Fruit fly (Drosophila melanogaster): Measurements from ENCODE around the gene CG31457.

CG31457 gene

dm6 chr3R:23147625-23148024 is 19.8 kb upstream of the CG31457 start (continued):
- TF ChIP-seq salr (GFP tag; optimal IDR thresholded peaks at IDR 0.05) (peak; percentile 20 to 68), dac (GFP tag; optimal IDR thresholded peaks at IDR 0.05) (no peak), CG6276 (GFP tag; optimal IDR thresholded peaks at IDR 0.05) (no peak), fkh (GFP tag; optimal IDR thresholded peaks at IDR 0.05) (no peak), Eip75B (GFP tag; optimal IDR thresholded peaks at IDR 0.05) (peak; percentile 76), topi (GFP tag; optimal IDR thresholded peaks at IDR 0.05) (peak; percentile 62), CG8119 (GFP tag; IDR thresholded peaks at IDR 0.05) (peak; percentile 56), fd85E (GFP tag; optimal IDR thresholded peaks at IDR 0.05) (no peak), esn (GFP tag; optimal IDR thresholded peaks at IDR 0.05) (peak; percentile 56), CG11762 (GFP tag; optimal IDR thresholded peaks at IDR 0.05; ENCODE audit: insufficient read depth) (peak; percentile 34)

dm6 chr3R:23147058-23147457 is 19.3 kb upstream of the CG31457 start:
- no peak for TF ChIP-seq Hr39 (GFP tag; optimal IDR thresholded peaks at IDR 0.05)
- TF ChIP-seq CG6163 (GFP tag; IDR thresholded peaks at IDR 0.05) = no peak
- TF ChIP-seq CG9139 (GFP tag; optimal IDR thresholded peaks at IDR 0.05) = no peak
- TF ChIP-seq CG6808 (GFP tag; optimal IDR thresholded peaks at IDR 0.05) = no peak
- TF ChIP-seq Lpt (GFP tag; optimal IDR thresholded peaks at IDR 0.05) = no peak
- no peak for TF ChIP-seq Blimp-1 (GFP tag; optimal IDR thresholded peaks at IDR 0.05)
- TF ChIP-seq CG1621 (tag; optimal IDR thresholded peaks at IDR 0.05) = no peak
- no peak for TF ChIP-seq spab (GFP tag; optimal IDR thresholded peaks at IDR 0.05)

- TF ChIP-seq dsx (GFP tag; optimal IDR thresholded peaks at IDR 0.05; ENCODE audit: poor library complexity, severe bottlenecking) = no peak
- TF ChIP-seq Ets21C (GFP tag; optimal IDR thresholded peaks at IDR 0.05) = no peak
- no peak for TF ChIP-seq CG11294 (GFP tag; IDR thresholded peaks at IDR 0.05)
- no peak for TF ChIP-seq Eip93F (GFP tag; optimal IDR thresholded peaks at IDR 0.05)
These were observed 17.9 kb upstream of the CG31457 start for dm6 chr3R:23145681-23146080.

dm6 chr3R:23144654-23145053 is 16.9 kb upstream of the CG31457 start:
- TF ChIP-seq esn (GFP tag; optimal IDR thresholded peaks at IDR 0.05) (peak; percentile 46), OdsH (GFP tag; optimal IDR thresholded peaks at IDR 0.05) (peak; percentile 26), Met (GFP tag; optimal IDR thresholded peaks at IDR 0.05) (peak; percentile 46), dsx (GFP tag; optimal IDR thresholded peaks at IDR 0.05; ENCODE audit: poor library complexity, severe bottlenecking) (peak; percentile 1), svp (GFP tag) (peak; percentile 42), CG8319 (GFP tag; optimal IDR thresholded peaks at IDR 0.05) (no peak), CG10631 (GFP tag; optimal IDR thresholded peaks at IDR 0.05) (no peak), lz (GFP tag; optimal IDR thresholded peaks at IDR 0.05) (peak; percentile 1), Hr38 (GFP tag; optimal IDR thresholded peaks at IDR 0.05) (no peak), Eip78C (GFP tag) (peak; percentile 11), CG3919 (GFP tag; optimal IDR thresholded peaks at IDR 0.05) (peak; percentile 20), topi (GFP tag; optimal IDR thresholded peaks at IDR 0.05) (peak; percentile 33), CG8632 (GFP tag; optimal IDR thresholded peaks at IDR 0.05) (peak; percentile 22), CG3032 (tag; optimal IDR thresholded peaks at IDR 0.05) (no peak), CG15336 (GFP tag; IDR thresholded peaks at IDR 0.05) (peak; percentile 42; the same call in 1 of the 2 replicates), CG6792 (GFP tag; optimal IDR thresholded peaks at IDR 0.05) (no peak), CG10669 (GFP tag; optimal IDR thresholded peaks at IDR 0.05) (peak; percentile 26), CG6808 (GFP tag; optimal IDR thresholded peaks at IDR 0.05) (peak; percentile 48), Eip75B (GFP tag; optimal IDR thresholded peaks at IDR 0.05) (peak; percentile 23), Hr39 (GFP tag; optimal IDR thresholded peaks at IDR 0.05) (peak; percentile 45), Sox14 (GFP tag; optimal IDR thresholded peaks at IDR 0.05) (peak; percentile 19), acj6 (GFP tag; optimal IDR thresholded peaks at IDR 0.05) (peak; percentile 19), eg (GFP tag; IDR thresholded peaks at IDR 0.05) (no peak), Ets96B (tag; optimal IDR thresholded peaks at IDR 0.05) (peak; percentile 15), CG32006 (GFP tag; optimal IDR thresholded peaks at IDR 0.05) (peak; percentile 38), Sox102F (GFP tag; optimal IDR thresholded peaks at IDR 0.05) (peak; percentile 41), pdm3 (GFP tag; optimal IDR thresholded peaks at IDR 0.05) (peak; percentile 43), Hr4 (GFP tag; optimal IDR thresholded peaks at IDR 0.05) (peak; percentile 21), CG34406 (GFP tag; optimal IDR thresholded peaks at IDR 0.05) (peak; percentile 19), CG6276 (GFP tag; optimal IDR thresholded peaks at IDR 0.05) (no peak), Smox (GFP tag; optimal IDR thresholded peaks at IDR 0.05) (peak; percentile 30), fd85E (GFP tag; optimal IDR thresholded peaks at IDR 0.05) (no peak), net (GFP tag; optimal IDR thresholded peaks at IDR 0.05) (peak; percentile 3)

All from whole organism, prepupa.